Worm (Caenorhabditis elegans) whole organism, L4 larva: Measurements from ENCODE around the gene acr-15.

ENCODE experiments used
- D1046.2 ChIP-seq: fragments of 200-800 bp; sonication (Bioruptor generic); IDR thresholded peaks from 2 replicates; pipeline ENCODE4 v1.3.6; 2022; ENCODE audit warnings: missing genetic modification characterization, missing compliant biosample characterization
- F10B5.3 ChIP-seq: sonication (generic microtip); optimal IDR thresholded peaks from 2 replicates; lab custom pipeline; 2016; ENCODE audit warnings: mild to moderate bottlenecking, missing genetic modification characterization, missing compliant biosample characterization
- R02D3.7 ChIP-seq: fragments of 150-350 bp; sonication (generic microtip); optimal IDR thresholded peaks from 3 replicates; lab custom pipeline; 2014; ENCODE audit warnings: missing biosample characterization, missing genetic modification characterization
- T26A8.4 ChIP-seq: fragments of 200-800 bp; sonication (Bioruptor generic); IDR thresholded peaks from 2 replicates; pipeline ENCODE4 v1.3.6; 2022; ENCODE audit warnings: missing genetic modification characterization, missing compliant biosample characterization
- Y105C5A.15 ChIP-seq: fragments of 200-800 bp; sonication (Bioruptor generic); IDR thresholded peaks from 2 replicates; pipeline ENCODE4 v1.3.6; 2022; ENCODE audit warnings: missing genetic modification characterization, missing compliant biosample characterization
- Y5F2A.4 ChIP-seq: fragments of 200-800 bp; sonication (Bioruptor generic); optimal IDR thresholded peaks from 2 replicates; lab custom pipeline; 2018; ENCODE audit warnings: mild to moderate bottlenecking, missing genetic modification characterization, missing compliant biosample characterization
- Y75B8A.6 ChIP-seq: fragments of 200-800 bp; sonication (Bioruptor generic); IDR thresholded peaks from 2 replicates; pipeline ENCODE4 v1.3.6; 2022; ENCODE audit warnings: missing genetic modification reagents, missing genetic modification characterization, missing compliant biosample characterization
- aha-1 ChIP-seq: fragments of 150-350 bp; peaks from one replicate; lab custom pipeline; 2014; ENCODE audit warnings: missing biosample characterization, missing genetic modification characterization
- aly-2 ChIP-seq: sonication (generic microtip); optimal IDR thresholded peaks from 2 replicates; lab custom pipeline; 2018; ENCODE audit warnings: missing biosample characterization, missing genetic modification characterization
- arid-1 ChIP-seq: fragments of 200-800 bp; sonication (Bioruptor generic); conservative IDR thresholded peaks from 2 replicates; pipeline ENCODE4 v1.3.6; 2022; ENCODE audit warnings: missing genetic modification reagents, missing genetic modification characterization, missing compliant biosample characterization
- ceh-62 ChIP-seq: sonication (generic microtip); optimal IDR thresholded peaks from 2 replicates; lab custom pipeline; 2017; ENCODE audit warnings: missing biosample characterization, missing genetic modification characterization
- ces-1 ChIP-seq: fragments of 150-350 bp; sonication (generic microtip); optimal IDR thresholded peaks from 4 replicates; lab custom pipeline; 2014; ENCODE audit warnings: missing biosample characterization, missing genetic modification reagents, missing genetic modification characterization
- dmd-6 ChIP-seq: fragments of 200-800 bp; sonication (Bioruptor generic); IDR thresholded peaks from 2 replicates; pipeline ENCODE4 v1.3.6; 2022; ENCODE audit warnings: missing genetic modification reagents, missing genetic modification characterization, missing compliant biosample characterization
- dmd-8 ChIP-seq: fragments of 200-800 bp; sonication (Bioruptor generic); IDR thresholded peaks from 2 replicates; pipeline ENCODE4 v1.3.6; 2022; ENCODE audit warnings: missing genetic modification characterization, missing compliant biosample characterization
- dve-1 ChIP-seq: sonication (generic microtip); optimal IDR thresholded peaks from 2 replicates; lab custom pipeline; 2017; ENCODE audit warnings: antibody characterized with exemption, mild to moderate bottlenecking, missing genetic modification characterization, missing compliant biosample characterization; ENCODE audit not compliant: insufficient read depth
- egl-27 ChIP-seq: sonication (generic microtip); optimal IDR thresholded peaks from 3 replicates; lab custom pipeline; 2017; ENCODE audit warnings: missing biosample characterization, missing genetic modification reagents, missing genetic modification characterization
- fos-1 ChIP-seq: fragments of 150-350 bp; optimal IDR thresholded peaks from 2 replicates; lab custom pipeline; 2014; ENCODE audit warnings: missing biosample characterization, missing genetic modification characterization
- gei-8 ChIP-seq: fragments of 200-800 bp; sonication (Bioruptor generic); optimal IDR thresholded peaks from 2 replicates; lab custom pipeline; 2018; ENCODE audit warnings: mild to moderate bottlenecking, missing genetic modification characterization, missing compliant biosample characterization
- hif-1 ChIP-seq, 2 experiments: sonication (generic microtip); optimal IDR thresholded peaks; 2 replicates each; lab custom pipeline; 2016 to 2017; ENCODE audit warnings: missing compliant biosample characterization in 2 of 2, missing genetic modification characterization in 2 of 2, missing genetic modification reagents in 2 of 2, missing genotype in 2 of 2, mild to moderate bottlenecking in 1 of 2
- hlh-11 ChIP-seq: fragments of 200-800 bp; sonication (Bioruptor generic); optimal IDR thresholded peaks from 2 replicates; lab custom pipeline; 2018; ENCODE audit warnings: mild to moderate bottlenecking, missing genetic modification characterization, missing compliant biosample characterization
- jun-1 ChIP-seq: fragments of 150-350 bp; optimal IDR thresholded peaks from 2 replicates; lab custom pipeline; 2014; ENCODE audit warnings: missing biosample characterization, missing genetic modification reagents, missing genetic modification characterization
- lim-7 ChIP-seq: fragments of 200-800 bp; sonication (Bioruptor generic); IDR thresholded peaks from 2 replicates; pipeline ENCODE4 v1.3.6; 2022; ENCODE audit warnings: missing genetic modification characterization, missing compliant biosample characterization
- lin-1 ChIP-seq: fragments of 200-800 bp; sonication (Bioruptor generic); IDR thresholded peaks from 2 replicates; pipeline ENCODE4 v1.3.6; 2022; ENCODE audit warnings: missing genetic modification reagents, missing genetic modification characterization, missing compliant biosample characterization
- lin-15B ChIP-seq: fragments of 150-350 bp; sonication (generic microtip); optimal IDR thresholded peaks from 3 replicates; lab custom pipeline; 2014; ENCODE audit warnings: missing biosample characterization, missing genetic modification characterization
- lir-3 ChIP-seq: sonication (generic microtip); optimal IDR thresholded peaks from 2 replicates; lab custom pipeline; 2016; ENCODE audit warnings: mild to moderate bottlenecking, missing genetic modification characterization, missing compliant biosample characterization
- lsy-2 ChIP-seq, 2 experiments: fragments of 150-350 bp in 1 of 2; sonication (generic microtip) in 1 of 2; optimal IDR thresholded peaks; 2 replicates each; lab custom pipeline; 2014 to 2017; ENCODE audit warnings: missing biosample characterization in 2 of 2, missing genetic modification characterization in 2 of 2
- madf-9 ChIP-seq: fragments of 200-800 bp; sonication (Bioruptor generic); conservative IDR thresholded peaks from 2 replicates; pipeline ENCODE4 v1.3.6; 2022; ENCODE audit warnings: missing genetic modification reagents, missing genetic modification characterization, missing compliant biosample characterization
- mdl-1 ChIP-seq, 2 experiments: fragments of 150-350 bp in 1 of 2; sonication (generic microtip) in 1 of 2; optimal IDR thresholded peaks; 2 replicates each; lab custom pipeline; 2014 to 2017; ENCODE audit warnings: missing biosample characterization in 2 of 2, missing genetic modification characterization in 2 of 2
- mes-2 ChIP-seq: sonication (generic microtip); optimal IDR thresholded peaks from 2 replicates; lab custom pipeline; 2016; ENCODE audit warnings: missing genotype, mild to moderate bottlenecking, missing genetic modification characterization, missing compliant biosample characterization; ENCODE audit not compliant: poor library complexity, severe bottlenecking
- mxl-2 ChIP-seq: fragments of 200-800 bp; sonication (Bioruptor generic); conservative IDR thresholded peaks from 2 replicates; pipeline ENCODE4 v1.3.6; 2022; ENCODE audit warnings: missing genetic modification reagents, missing genetic modification characterization, missing compliant biosample characterization
- nhr-10 ChIP-seq: fragments of 150-350 bp; optimal IDR thresholded peaks from 2 replicates; lab custom pipeline; 2014; ENCODE audit warnings: missing biosample characterization, missing genetic modification characterization
- nhr-102 ChIP-seq: sonication (generic microtip); optimal IDR thresholded peaks from 2 replicates; lab custom pipeline; 2016; ENCODE audit warnings: mild to moderate bottlenecking, missing genetic modification characterization, moderate library complexity, missing compliant biosample characterization
- nhr-25 ChIP-seq: sonication (generic microtip); optimal IDR thresholded peaks from 2 replicates; lab custom pipeline; 2017; ENCODE audit warnings: missing genetic modification characterization, mild to moderate bottlenecking, missing compliant biosample characterization, antibody characterized with exemption, moderate library complexity, borderline replicate concordance; ENCODE audit not compliant: insufficient read depth
- nhr-28 ChIP-seq: fragments of 150-350 bp; optimal IDR thresholded peaks from 2 replicates; lab custom pipeline; 2014; ENCODE audit warnings: missing biosample characterization, missing genetic modification characterization
- nhr-42 ChIP-seq: fragments of 200-800 bp; sonication (Bioruptor generic); IDR thresholded peaks from 2 replicates; pipeline ENCODE4 v1.3.6; 2022; ENCODE audit warnings: missing genetic modification characterization, missing compliant biosample characterization
- nhr-77 ChIP-seq: fragments of 150-350 bp; optimal IDR thresholded peaks from 2 replicates; lab custom pipeline; 2014; ENCODE audit warnings: missing biosample characterization, missing genetic modification characterization
- php-3 ChIP-seq: fragments of 200-800 bp; sonication (Bioruptor generic); IDR thresholded peaks from 2 replicates; pipeline ENCODE4 v1.3.6; 2022; ENCODE audit warnings: missing genetic modification reagents, missing genetic modification characterization, missing compliant biosample characterization
- rbr-2 ChIP-seq: sonication (generic microtip); optimal IDR thresholded peaks from 2 replicates; lab custom pipeline; 2016; ENCODE audit warnings: missing genotype, missing genetic modification characterization, missing compliant biosample characterization
- saeg-2 ChIP-seq: fragments of 200-800 bp; sonication (Bioruptor generic); IDR thresholded peaks from 2 replicates; pipeline ENCODE4 v1.3.6; 2022; ENCODE audit warnings: missing genetic modification reagents, missing genetic modification characterization, missing compliant biosample characterization
- skn-1 ChIP-seq: fragments of 150-350 bp; optimal IDR thresholded peaks from 2 replicates; lab custom pipeline; 2014; ENCODE audit warnings: missing biosample characterization, missing genetic modification characterization
- snpc-4 ChIP-seq: fragments of 150-350 bp; optimal IDR thresholded peaks from 2 replicates; lab custom pipeline; 2014; ENCODE audit warnings: missing biosample characterization, missing genetic modification characterization
- tag-97 ChIP-seq: fragments of 200-800 bp; sonication (Bioruptor generic); IDR thresholded peaks from 2 replicates; pipeline ENCODE4 v1.3.6; 2022; ENCODE audit warnings: missing genetic modification characterization, missing compliant biosample characterization
- tra-1 ChIP-seq: fragments of 200-800 bp; sonication (Bioruptor generic); IDR thresholded peaks from 2 replicates; pipeline ENCODE4 v1.3.6; 2022; ENCODE audit warnings: missing genetic modification reagents, missing genetic modification characterization, missing compliant biosample characterization
- vab-7 ChIP-seq: fragments of 200-800 bp; sonication (Bioruptor generic); IDR thresholded peaks from 2 replicates; pipeline ENCODE4 v1.3.6; 2022; ENCODE audit warnings: missing genetic modification reagents, missing genetic modification characterization, missing compliant biosample characterization
- zag-1 ChIP-seq: fragments of 150-350 bp; optimal IDR thresholded peaks from 2 replicates; lab custom pipeline; 2014; ENCODE audit warnings: missing biosample characterization, missing genetic modification characterization
- zip-2 ChIP-seq: fragments of 150-350 bp; optimal IDR thresholded peaks from 2 replicates; lab custom pipeline; 2014; ENCODE audit warnings: missing biosample characterization, missing genetic modification characterization
- ztf-11 ChIP-seq: fragments of 150-350 bp; optimal IDR thresholded peaks from 2 replicates; lab custom pipeline; 2014; ENCODE audit warnings: missing biosample characterization, missing genetic modification characterization

acr-15 gene

DNA sequence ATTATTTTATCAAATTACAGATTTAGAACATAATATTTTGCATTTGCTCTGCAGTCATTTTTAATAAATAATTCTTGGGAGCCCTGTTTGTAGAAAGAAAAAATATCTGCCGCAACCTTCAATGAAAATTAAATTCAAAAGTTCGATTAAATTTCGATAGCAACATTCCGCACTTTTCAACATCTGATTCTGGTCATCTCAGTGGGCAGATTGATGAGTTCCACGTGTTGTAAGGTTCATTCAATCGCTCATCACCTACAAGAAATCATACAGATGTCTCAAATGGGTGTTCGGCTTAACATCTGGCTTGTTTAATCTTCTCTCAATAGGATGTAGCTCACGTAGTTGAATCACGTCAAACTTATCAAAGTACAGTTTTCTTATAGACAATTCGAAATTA is 47.5 kb downstream of the acr-15 start:
- TF ChIP-seq lim-7 (GFP tag; lab: Robert Waterston, UW) (no peak), jun-1 (tag; lab: Kevin White, UChicago) (no peak), nhr-42 (no peak), rbr-2 (tag; lab: Kevin White, UChicago) (no peak), hif-1 (tag; optimal IDR thresholded peaks at IDR 0.05; lab: Kevin White, UChicago) (no peak), gei-8 (GFP tag; lab: Kevin White, UChicago) (no peak), ces-1 (GFP tag; lab: Kevin White, UChicago) (no peak), lsy-2 (tag; optimal IDR thresholded peaks at IDR 0.05; lab: Kevin White, UChicago) (no peak), fos-1 (tag; lab: Kevin White, UChicago) (no peak)

DNA sequence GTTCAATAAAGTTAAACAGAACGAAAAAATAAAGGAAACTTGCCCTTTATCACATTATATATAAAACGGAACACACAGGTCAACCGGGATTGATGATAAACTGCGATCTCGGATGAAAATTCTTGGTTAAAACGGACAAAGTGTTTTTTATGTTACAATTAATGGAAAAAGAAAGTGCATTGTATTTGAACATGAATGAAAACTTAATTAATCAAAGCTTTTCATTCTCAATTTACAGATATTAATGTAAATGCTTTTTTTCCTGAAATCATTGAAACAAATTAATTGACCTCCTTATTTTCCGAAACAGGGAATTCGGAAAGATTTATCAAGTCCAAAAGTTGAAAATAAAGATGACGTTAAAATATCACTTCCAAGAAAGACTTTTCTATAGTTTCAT is 48.9 kb downstream of the acr-15 start, which contains the start of gene F41E6.8:
F41E6.8 (minus strand) TSS at position 101 of the 400 bp plus-strand sequence.
- TF ChIP-seq lir-3 (tag; lab: Kevin White, UChicago) (no peak), gei-8 (GFP tag; lab: Kevin White, UChicago) (no peak), zag-1 (tag; lab: Kevin White, UChicago) (no peak), madf-9 (GFP tag; lab: Robert Waterston, UW) (no peak), skn-1 (tag; lab: Kevin White, UChicago) (no peak), nhr-25 (tag; lab: Kevin White, UChicago) (no peak), T26A8.4 (GFP tag; lab: Robert Waterston, UW) (no peak), aha-1 (no peak), egl-27 (tag; lab: Kevin White, UChicago) (no peak), mxl-2 (no peak), arid-1 (no peak), ztf-11 (tag; lab: Kevin White, UChicago) (no peak), lin-1 (GFP tag; lab: Robert Waterston, UW) (no peak), ceh-62 (tag; lab: Kevin White, UChicago) (no peak), mes-2 (no peak), dmd-6 (no peak), Y5F2A.4 (GFP tag; lab: Kevin White, UChicago) (no peak), aly-2 (tag; lab: Kevin White, UChicago) (no peak), F10B5.3 (tag; lab: Kevin White, UChicago) (no peak), fos-1 (tag; lab: Kevin White, UChicago) (no peak)
- TF ChIP-seq, all 104 proteins: peak for 0

- TF ChIP-seq aha-1: peak; percentile 4
- no peak for TF ChIP-seq nhr-28
These were observed 50.1 kb downstream of the acr-15 start, which contains the start of gene F41E6.15 for ce11 chrV:8602638-8603037. TSS of gene F41E6.15 (minus strand) at chrV:8602738.

ce11 chrV:8603272-8603671 is 50.8 kb downstream of the acr-15 start, which contains the start of gene F41E6.5:
TSS of gene F41E6.5 (plus strand) at chrV:8603480.
- TF ChIP-seq nhr-42: no peak
- TF ChIP-seq tag-97 (GFP tag; lab: Robert Waterston, UW): no peak
- TF ChIP-seq nhr-10 (tag; lab: Kevin White, UChicago): no peak
- no peak for TF ChIP-seq madf-9 (GFP tag; lab: Robert Waterston, UW)
- no peak for TF ChIP-seq Y75B8A.6 (GFP tag; lab: Robert Waterston, UW)
- no peak for TF ChIP-seq tra-1 (GFP tag; lab: Robert Waterston, UW)
- no peak for TF ChIP-seq snpc-4 (tag; lab: Kevin White, UChicago)
- no peak for TF ChIP-seq vab-7 (GFP tag; lab: Robert Waterston, UW)
- TF ChIP-seq dmd-6: peak; percentile 65
- TF ChIP-seq lin-15B (tag; lab: Kevin White, UChicago): no peak
- TF ChIP-seq dve-1 (tag; lab: Kevin White, UChicago): peak; percentile 73
- peak; percentile 74 for TF ChIP-seq nhr-28
- peak in 1 of 2 experiments; percentile 18 for TF ChIP-seq hif-1 (tag; optimal IDR thresholded peaks at IDR 0.05; lab: Kevin White, UChicago)
- TF ChIP-seq D1046.2 (GFP tag; lab: Robert Waterston, UW): no peak
- no peak for TF ChIP-seq php-3
- no peak for TF ChIP-seq Y105C5A.15
- TF ChIP-seq nhr-102: no peak
- no peak for TF ChIP-seq mes-2
- TF ChIP-seq zip-2 (tag; lab: Kevin White, UChicago): no peak
- peak; percentile 59 for TF ChIP-seq nhr-77 (tag; lab: Kevin White, UChicago)
- TF ChIP-seq hlh-11 (tag; lab: Kevin White, UChicago): peak; percentile 66
- no peak for TF ChIP-seq R02D3.7 (tag; lab: Kevin White, UChicago)
- TF ChIP-seq dmd-8 (GFP tag; lab: Robert Waterston, UW): no peak
- TF ChIP-seq saeg-2 (GFP tag; lab: Robert Waterston, UW): no peak
- TF ChIP-seq mdl-1 (tag; optimal IDR thresholded peaks at IDR 0.05; lab: Kevin White, UChicago): peak in 1 of 2 experiments; percentile 79
